Worm (Caenorhabditis elegans) whole organism, L4 larva: ENCODE results near the gene ubxn-4.

ENCODE experiments used
- F26F4.8 ChIP-seq: fragments of 200-800 bp; sonication (Bioruptor generic); conservative IDR thresholded peaks from 2 replicates; pipeline ENCODE4 v1.3.6; 2022; ENCODE audit warnings: missing genetic modification characterization, missing compliant biosample characterization
- F44E2.7 ChIP-seq: fragments of 200-800 bp; sonication (Bioruptor generic); IDR thresholded peaks from 2 replicates; pipeline ENCODE4 v2.1.2; 2022; ENCODE audit warnings: missing genetic modification characterization, missing compliant biosample characterization
- F49E8.2 ChIP-seq: sonication (generic microtip); optimal IDR thresholded peaks from 2 replicates; lab custom pipeline; 2016; ENCODE audit warnings: missing compliant biosample characterization, mild to moderate bottlenecking, missing genetic modification characterization, borderline replicate concordance
- R02D3.7 ChIP-seq: fragments of 150-350 bp; sonication (generic microtip); optimal IDR thresholded peaks from 3 replicates; lab custom pipeline; 2014; ENCODE audit warnings: missing biosample characterization, missing genetic modification characterization
- T20F7.1 ChIP-seq: fragments of 200-800 bp; sonication (Bioruptor generic); optimal IDR thresholded peaks from 2 replicates; lab custom pipeline; 2018; ENCODE audit warnings: mild to moderate bottlenecking, missing genetic modification characterization, missing compliant biosample characterization
- T26A8.4 ChIP-seq: fragments of 200-800 bp; sonication (Bioruptor generic); IDR thresholded peaks from 2 replicates; pipeline ENCODE4 v1.3.6; 2022; ENCODE audit warnings: missing genetic modification characterization, missing compliant biosample characterization
- Y105C5A.15 ChIP-seq: fragments of 200-800 bp; sonication (Bioruptor generic); IDR thresholded peaks from 2 replicates; pipeline ENCODE4 v1.3.6; 2022; ENCODE audit warnings: missing genetic modification characterization, missing compliant biosample characterization
- Y48G9A.11 ChIP-seq: fragments of 200-800 bp; sonication (Bioruptor generic); IDR thresholded peaks from 2 replicates; pipeline ENCODE4 v1.3.6; 2022; ENCODE audit warnings: missing genetic modification reagents, missing genetic modification characterization, missing compliant biosample characterization
- ZK337.2 ChIP-seq: fragments of 200-800 bp; sonication (Bioruptor generic); IDR thresholded peaks from 2 replicates; pipeline ENCODE4 v1.3.6; 2022; ENCODE audit warnings: missing genetic modification reagents, missing genetic modification characterization, missing compliant biosample characterization
- aha-1 ChIP-seq: fragments of 150-350 bp; peaks from one replicate; lab custom pipeline; 2014; ENCODE audit warnings: missing biosample characterization, missing genetic modification characterization
- ama-1 ChIP-seq: fragments of 150-350 bp; optimal IDR thresholded peaks from 2 replicates; lab custom pipeline; 2014; ENCODE audit warnings: inconsistent platforms, mixed read lengths
- ceh-32 ChIP-seq: sonication (generic microtip); optimal IDR thresholded peaks from 2 replicates; lab custom pipeline; 2016; ENCODE audit warnings: mild to moderate bottlenecking, missing genetic modification characterization, missing compliant biosample characterization; ENCODE audit not compliant: poor library complexity
- ceh-44 ChIP-seq: fragments of 200-800 bp; sonication (Bioruptor generic); IDR thresholded peaks from 2 replicates; pipeline ENCODE4 v1.3.6; 2022; ENCODE audit warnings: missing genetic modification reagents, missing genetic modification characterization, missing compliant biosample characterization
- ceh-62 ChIP-seq: sonication (generic microtip); optimal IDR thresholded peaks from 2 replicates; lab custom pipeline; 2017; ENCODE audit warnings: missing biosample characterization, missing genetic modification characterization
- ceh-82 ChIP-seq: sonication (generic microtip); optimal IDR thresholded peaks from 2 replicates; lab custom pipeline; 2017; ENCODE audit warnings: missing biosample characterization, missing genetic modification characterization
- daf-12 ChIP-seq: fragments of 150-350 bp; optimal IDR thresholded peaks from 2 replicates; lab custom pipeline; 2014; ENCODE audit warnings: missing biosample characterization, missing genetic modification reagents, missing genetic modification characterization
- daf-16 ChIP-seq, 3 experiments: sonication (generic microtip); optimal IDR thresholded peaks; 2 replicates each; lab custom pipeline; 2016 to 2017; ENCODE audit warnings: missing genetic modification characterization in 3 of 3, missing genetic modification reagents in 3 of 3, mild to moderate bottlenecking in 2 of 3, missing compliant biosample characterization in 2 of 3, missing biosample characterization in 1 of 3, moderate library complexity in 1 of 3
- daf-19 ChIP-seq: fragments of 200-800 bp; sonication (Bioruptor generic); conservative IDR thresholded peaks from 2 replicates; pipeline ENCODE4 v1.3.6; 2022; ENCODE audit warnings: missing genetic modification characterization, missing compliant biosample characterization
- dpl-1 ChIP-seq: fragments of 150-350 bp; optimal IDR thresholded peaks from 2 replicates; lab custom pipeline; 2014; ENCODE audit warnings: missing biosample characterization, missing genetic modification reagents, missing genetic modification characterization
- duxl-1 ChIP-seq: sonication (generic microtip); optimal IDR thresholded peaks from 2 replicates; lab custom pipeline; 2016; ENCODE audit warnings: mild to moderate bottlenecking, missing genetic modification characterization, moderate library complexity, missing compliant biosample characterization; ENCODE audit not compliant: poor library complexity
- dve-1 ChIP-seq: sonication (generic microtip); optimal IDR thresholded peaks from 2 replicates; lab custom pipeline; 2017; ENCODE audit warnings: antibody characterized with exemption, mild to moderate bottlenecking, missing genetic modification characterization, missing compliant biosample characterization; ENCODE audit not compliant: insufficient read depth
- egl-43 ChIP-seq: fragments of 200-800 bp; sonication (Bioruptor generic); IDR thresholded peaks from 2 replicates; pipeline ENCODE4 v1.3.6; 2022; ENCODE audit warnings: missing genetic modification reagents, missing genetic modification characterization, missing compliant biosample characterization
- hlh-11 ChIP-seq: fragments of 200-800 bp; sonication (Bioruptor generic); optimal IDR thresholded peaks from 2 replicates; lab custom pipeline; 2018; ENCODE audit warnings: mild to moderate bottlenecking, missing genetic modification characterization, missing compliant biosample characterization
- jun-1 ChIP-seq: fragments of 150-350 bp; optimal IDR thresholded peaks from 2 replicates; lab custom pipeline; 2014; ENCODE audit warnings: missing biosample characterization, missing genetic modification reagents, missing genetic modification characterization
- lim-7 ChIP-seq: fragments of 200-800 bp; sonication (Bioruptor generic); IDR thresholded peaks from 2 replicates; pipeline ENCODE4 v1.3.6; 2022; ENCODE audit warnings: missing genetic modification characterization, missing compliant biosample characterization
- lin-38 ChIP-seq: fragments of 200-800 bp; sonication (Bioruptor generic); IDR thresholded peaks from 2 replicates; pipeline ENCODE4 v1.3.6; 2022; ENCODE audit warnings: missing genetic modification reagents, missing genetic modification characterization, missing compliant biosample characterization
- lir-3 ChIP-seq: sonication (generic microtip); optimal IDR thresholded peaks from 2 replicates; lab custom pipeline; 2016; ENCODE audit warnings: mild to moderate bottlenecking, missing genetic modification characterization, missing compliant biosample characterization
- lsy-2 ChIP-seq, 2 experiments: fragments of 150-350 bp in 1 of 2; sonication (generic microtip) in 1 of 2; optimal IDR thresholded peaks; 2 replicates each; lab custom pipeline; 2014 to 2017; ENCODE audit warnings: missing biosample characterization in 2 of 2, missing genetic modification characterization in 2 of 2
- mdl-1 ChIP-seq, 2 experiments: fragments of 150-350 bp in 1 of 2; sonication (generic microtip) in 1 of 2; optimal IDR thresholded peaks; 2 replicates each; lab custom pipeline; 2014 to 2017; ENCODE audit warnings: missing biosample characterization in 2 of 2, missing genetic modification characterization in 2 of 2
- mes-2 ChIP-seq: sonication (generic microtip); optimal IDR thresholded peaks from 2 replicates; lab custom pipeline; 2016; ENCODE audit warnings: missing genotype, mild to moderate bottlenecking, missing genetic modification characterization, missing compliant biosample characterization; ENCODE audit not compliant: poor library complexity, severe bottlenecking
- mxl-3 ChIP-seq: fragments of 200-800 bp; sonication (Bioruptor generic); optimal IDR thresholded peaks from 2 replicates; lab custom pipeline; 2018; ENCODE audit warnings: mild to moderate bottlenecking, missing genetic modification characterization, missing compliant biosample characterization
- nhr-102 ChIP-seq: sonication (generic microtip); optimal IDR thresholded peaks from 2 replicates; lab custom pipeline; 2016; ENCODE audit warnings: mild to moderate bottlenecking, missing genetic modification characterization, moderate library complexity, missing compliant biosample characterization
- nhr-111 ChIP-seq: fragments of 200-800 bp; sonication (Bioruptor generic); optimal IDR thresholded peaks from 2 replicates; lab custom pipeline; 2018; ENCODE audit warnings: mild to moderate bottlenecking, missing genetic modification characterization, missing compliant biosample characterization
- nhr-25 ChIP-seq: sonication (generic microtip); optimal IDR thresholded peaks from 2 replicates; lab custom pipeline; 2017; ENCODE audit warnings: missing genetic modification characterization, mild to moderate bottlenecking, missing compliant biosample characterization, antibody characterized with exemption, moderate library complexity, borderline replicate concordance; ENCODE audit not compliant: insufficient read depth
- nhr-28 ChIP-seq: fragments of 150-350 bp; optimal IDR thresholded peaks from 2 replicates; lab custom pipeline; 2014; ENCODE audit warnings: missing biosample characterization, missing genetic modification characterization
- nhr-42 ChIP-seq: fragments of 200-800 bp; sonication (Bioruptor generic); IDR thresholded peaks from 2 replicates; pipeline ENCODE4 v1.3.6; 2022; ENCODE audit warnings: missing genetic modification characterization, missing compliant biosample characterization
- nhr-6 ChIP-seq: fragments of 150-350 bp; optimal IDR thresholded peaks from 2 replicates; lab custom pipeline; 2014; ENCODE audit warnings: missing biosample characterization, missing genetic modification characterization
- nhr-77 ChIP-seq: fragments of 150-350 bp; optimal IDR thresholded peaks from 2 replicates; lab custom pipeline; 2014; ENCODE audit warnings: missing biosample characterization, missing genetic modification characterization
- snpc-1.2 ChIP-seq: fragments of 200-800 bp; sonication (Bioruptor generic); IDR thresholded peaks from 2 replicates; pipeline ENCODE4 v1.3.6; 2022; ENCODE audit warnings: missing genetic modification reagents, missing genetic modification characterization, missing compliant biosample characterization
- snpc-4 ChIP-seq: fragments of 150-350 bp; optimal IDR thresholded peaks from 2 replicates; lab custom pipeline; 2014; ENCODE audit warnings: missing biosample characterization, missing genetic modification characterization
- tag-97 ChIP-seq: fragments of 200-800 bp; sonication (Bioruptor generic); IDR thresholded peaks from 2 replicates; pipeline ENCODE4 v1.3.6; 2022; ENCODE audit warnings: missing genetic modification characterization, missing compliant biosample characterization
- unc-39 ChIP-seq: sonication (generic microtip); optimal IDR thresholded peaks from 2 replicates; lab custom pipeline; 2017; ENCODE audit warnings: missing biosample characterization, missing genetic modification characterization
- vab-7 ChIP-seq: fragments of 200-800 bp; sonication (Bioruptor generic); IDR thresholded peaks from 2 replicates; pipeline ENCODE4 v1.3.6; 2022; ENCODE audit warnings: missing genetic modification reagents, missing genetic modification characterization, missing compliant biosample characterization
- zag-1 ChIP-seq: fragments of 150-350 bp; optimal IDR thresholded peaks from 2 replicates; lab custom pipeline; 2014; ENCODE audit warnings: missing biosample characterization, missing genetic modification characterization
- zfp-2 ChIP-seq: sonication (generic microtip); optimal IDR thresholded peaks from 2 replicates; lab custom pipeline; 2016; ENCODE audit warnings: mild to moderate bottlenecking, missing genetic modification characterization, missing compliant biosample characterization
- zip-2 ChIP-seq: fragments of 150-350 bp; optimal IDR thresholded peaks from 2 replicates; lab custom pipeline; 2014; ENCODE audit warnings: missing biosample characterization, missing genetic modification characterization

ubxn-4 gene

ce11 chrIII:8432143-8432542 lies 26.8 kb upstream of the ubxn-4 start, which contains the start of gene ZK1236.5:
Gene ZK1236.5 (minus strand): TSS chrIII:8432214.
- TF ChIP-seq T26A8.4 (GFP tag; lab: Robert Waterston, UW) (no peak), F44E2.7 (GFP tag; lab: Robert Waterston, UW) (no peak), daf-12 (no peak), mdl-1 (tag; optimal IDR thresholded peaks at IDR 0.05; lab: Kevin White, UChicago) (no peak), ZK337.2 (no peak), hlh-11 (tag; lab: Kevin White, UChicago) (no peak), ceh-62 (no peak), aha-1 (tag; lab: Kevin White, UChicago) (peak; percentile 46), ceh-82 (no peak), nhr-111 (GFP tag; lab: Kevin White, UChicago) (no peak), ceh-32 (tag; lab: Kevin White, UChicago) (no peak), duxl-1 (no peak), mes-2 (tag; lab: Kevin White, UChicago) (peak; percentile 62), snpc-1.2 (GFP tag; lab: Robert Waterston, UW) (no peak), mxl-3 (GFP tag; lab: Kevin White, UChicago) (no peak), zag-1 (tag; lab: Kevin White, UChicago) (no peak), F49E8.2 (tag; lab: Kevin White, UChicago) (no peak), zfp-2 (tag; lab: Kevin White, UChicago) (no peak), unc-39 (tag; lab: Kevin White, UChicago) (no peak), T20F7.1 (GFP tag; lab: Kevin White, UChicago) (peak; percentile 94), tag-97 (no peak), lir-3 (tag; lab: Kevin White, UChicago) (no peak), lsy-2 (tag; optimal IDR thresholded peaks at IDR 0.05; lab: Kevin White, UChicago) (peak in 1 of 2 experiments; percentile 64), nhr-6 (tag; lab: Kevin White, UChicago) (peak; percentile 50), Y48G9A.11 (peak; percentile 94), nhr-77 (tag; lab: Kevin White, UChicago) (no peak), R02D3.7 (tag; lab: Kevin White, UChicago) (peak; percentile 71), nhr-25 (no peak), F26F4.8 (GFP tag; lab: Robert Waterston, UW) (no peak), dpl-1 (peak; percentile 30)

- TF ChIP-seq lin-38 (GFP tag; lab: Robert Waterston, UW) (no peak), jun-1 (tag; lab: Kevin White, UChicago) (no peak), vab-7 (GFP tag; lab: Robert Waterston, UW) (no peak), Y105C5A.15 (no peak), mes-2 (tag; lab: Kevin White, UChicago) (no peak), daf-16 (GFP tag; optimal IDR thresholded peaks at IDR 0.05; lab: Kevin White, UChicago) (no peak), daf-16 (tag; optimal IDR thresholded peaks at IDR 0.05; lab: Kevin White, UChicago) (no peak), dve-1 (tag; lab: Kevin White, UChicago) (no peak), daf-19 (GFP tag; lab: Robert Waterston, UW) (no peak), ama-1 (lab: Kevin White, UChicago) (no peak), lim-7 (GFP tag; lab: Robert Waterston, UW) (no peak), egl-43 (GFP tag; lab: Robert Waterston, UW) (no peak), ceh-44 (no peak), nhr-28 (tag; lab: Kevin White, UChicago) (no peak), ceh-82 (no peak), snpc-4 (tag; lab: Kevin White, UChicago) (no peak), nhr-42 (GFP tag; lab: Robert Waterston, UW) (no peak), zip-2 (tag; lab: Kevin White, UChicago) (no peak), nhr-102 (tag; lab: Kevin White, UChicago) (no peak)
Measured at ce11 chrIII:8429497-8429896, 24.1 kb upstream of the ubxn-4 start.
